Fruit fly (Drosophila melanogaster): ENCODE results near the gene CG32640.
A peak's percentile ranks its signal among the peaks of the same experiment; 100 is the strongest.

Gene CG32640

DNA sequence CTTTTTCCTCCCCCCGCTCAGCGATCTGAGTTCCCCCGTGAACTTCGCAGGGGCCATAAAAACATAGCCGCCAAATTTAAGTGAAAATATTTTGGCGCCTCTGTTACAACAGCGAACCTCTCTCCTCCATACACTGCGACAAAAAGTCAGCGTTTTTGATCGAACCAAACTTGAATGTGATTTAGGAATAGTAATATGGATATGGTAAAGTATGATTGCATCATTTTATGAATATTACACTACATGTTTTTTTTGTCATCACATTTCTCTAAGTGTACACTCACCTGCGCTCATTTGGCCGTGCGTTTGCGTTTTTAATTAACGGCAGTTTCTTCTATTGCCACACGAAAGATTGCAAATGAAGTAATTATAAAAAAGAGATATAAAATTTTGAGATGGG is 42.1 kb upstream of the CG32640 start (continued):
- TF ChIP-seq CG6175 (GFP tag; IDR thresholded peaks at IDR 0.05) (no peak), CG16863 (GFP tag; optimal IDR thresholded peaks at IDR 0.05) (peak; percentile 32), Fer3 (tag; optimal IDR thresholded peaks at IDR 0.05) (peak; percentile 45), CG7928 (GFP tag; optimal IDR thresholded peaks at IDR 0.05) (no peak), CG9817 (tag; optimal IDR thresholded peaks at IDR 0.05) (peak; percentile 26), slp2 (GFP tag; optimal IDR thresholded peaks at IDR 0.05) (no peak), CG3407 (GFP tag; optimal IDR thresholded peaks at IDR 0.05) (peak; percentile 53), Ravus (GFP tag; IDR thresholded peaks at IDR 0.05) (peak; percentile 33), Dek (tag; optimal IDR thresholded peaks at IDR 0.05) (peak; percentile 15), CG33213 (GFP tag; optimal IDR thresholded peaks at IDR 0.05) (peak; percentile 46), CG11247 (GFP tag; IDR thresholded peaks at IDR 0.05) (0 out of 2 replicates have a peak, but pooled peaks have one; percentile 7), bbx (GFP tag; IDR thresholded peaks at IDR 0.05; ENCODE audit: partially characterized antibody) (no peak), unc-4 (GFP tag; IDR thresholded peaks at IDR 0.05; ENCODE audit: partially characterized antibody) (no peak), CG9215 (GFP tag; IDR thresholded peaks at IDR 0.05) (no peak), trh (GFP tag; optimal IDR thresholded peaks at IDR 0.05) (no peak), Blimp-1 (GFP tag; optimal IDR thresholded peaks at IDR 0.05) (peak; percentile 57), Side (GFP tag; optimal IDR thresholded peaks at IDR 0.05) (peak; percentile 21), Myb (GFP tag; optimal IDR thresholded peaks at IDR 0.05) (peak; percentile 7), CG43689 (GFP tag; IDR thresholded peaks at IDR 0.05) (peak; percentile 54; the same call in 1 of the 2 replicates), lab (GFP tag; optimal IDR thresholded peaks at IDR 0.05) (peak; percentile 69), shn (GFP tag; optimal IDR thresholded peaks at IDR 0.05) (peak; percentile 4), CG4730 (GFP tag; IDR thresholded peaks at IDR 0.05) (peak; percentile 34; the same call in 1 of the 2 replicates), nerfin-1 (tag; optimal IDR thresholded peaks at IDR 0.05) (peak; percentile 53), CG17802 (tag; optimal IDR thresholded peaks at IDR 0.05) (no peak), gem (tag; optimal IDR thresholded peaks at IDR 0.05) (peak; percentile 76), CG9876 (GFP tag; optimal IDR thresholded peaks at IDR 0.05) (no peak), cas (GFP tag; IDR thresholded peaks at IDR 0.05) (no peak), otp (GFP tag; IDR thresholded peaks at IDR 0.05) (peak; percentile 54; the same call in 1 of the 3 replicates), knrl (GFP tag; IDR thresholded peaks at IDR 0.05; ENCODE audit: partially characterized antibody) (no peak), emc (GFP tag; optimal IDR thresholded peaks at IDR 0.05) (no peak), inv (GFP tag; IDR thresholded peaks at IDR 0.05; ENCODE audit: partially characterized antibody) (no peak), Hr78 (GFP tag; optimal IDR thresholded peaks at IDR 0.05) (peak in 1 of 2 experiments; percentile 24), CG10543 (GFP tag; optimal IDR thresholded peaks at IDR 0.05) (no peak), NfI (GFP tag; optimal IDR thresholded peaks at IDR 0.05) (peak; percentile 54), Chrac-16 (GFP tag; optimal IDR thresholded peaks at IDR 0.05) (peak; percentile 46), ro (GFP tag; IDR thresholded peaks at IDR 0.05) (no peak), CG2120 (GFP tag; optimal IDR thresholded peaks at IDR 0.05) (peak; percentile 24), run (tag; optimal IDR thresholded peaks at IDR 0.05) (peak; percentile 57), CG6813 (GFP tag; optimal IDR thresholded peaks at IDR 0.05) (peak; percentile 31), CG42726 (GFP tag; IDR thresholded peaks at IDR 0.05; ENCODE audit: partially characterized antibody) (no peak), fu2 (GFP tag; optimal IDR thresholded peaks at IDR 0.05) (peak; percentile 5), gsb (GFP tag; IDR thresholded peaks at IDR 0.05) (no peak), CG8478 (optimal IDR thresholded peaks at IDR 0.05) (no peak), dan (GFP tag; IDR thresholded peaks at IDR 0.05) (0 out of 2 replicates have a peak, but pooled peaks have one; percentile 16), PHDP (tag; optimal IDR thresholded peaks at IDR 0.05) (peak; percentile 48), Sry-δ (GFP tag; optimal IDR thresholded peaks at IDR 0.05) (peak; percentile 8), grau (tag; optimal IDR thresholded peaks at IDR 0.05) (peak; percentile 51), CG8359 (GFP tag; optimal IDR thresholded peaks at IDR 0.05; ENCODE audit: borderline replicate concordance) (peak; percentile 37), CG18619 (GFP tag; optimal IDR thresholded peaks at IDR 0.05) (peak; percentile 9), zen (tag; optimal IDR thresholded peaks at IDR 0.05) (peak; percentile 20)

Measured in whole organism, embryonic.